Worm (Caenorhabditis elegans): Measurements from ENCODE around the gene M03F8.1.

Gene M03F8.1

ce11 chrV:5991490-5992069 lies 40.3 kb downstream of the M03F8.1 start:
- TF ChIP-seq nhr-11 (tag; optimal IDR thresholded peaks at IDR 0.05) (no peak), lin-35 (GFP tag; optimal IDR thresholded peaks at IDR 0.05) (peak in 1 of 2 experiments; percentile 29), pqm-1 (tag; optimal IDR thresholded peaks at IDR 0.05) (no peak), lin-15B (tag; optimal IDR thresholded peaks at IDR 0.05) (no peak), nhr-237 (tag; optimal IDR thresholded peaks at IDR 0.05) (no peak), sox-4 (tag; optimal IDR thresholded peaks at IDR 0.05) (no peak), nhr-19 (GFP tag; conservative IDR thresholded peaks at IDR 0.05) (no peak), zip-4 (GFP tag; optimal IDR thresholded peaks at IDR 0.05) (no peak), unc-62 (GFP tag; optimal IDR thresholded peaks at IDR 0.05) (no peak), egl-13 (tag; optimal IDR thresholded peaks at IDR 0.05) (peak; percentile 19), sptf-1 (tag; optimal IDR thresholded peaks at IDR 0.05) (no peak), fkh-8 (tag; optimal IDR thresholded peaks at IDR 0.05) (peak; percentile 87), nhr-12 (tag; optimal IDR thresholded peaks at IDR 0.05) (no peak), skn-1 (tag; optimal IDR thresholded peaks at IDR 0.05) (peak; percentile 0), hlh-4 (tag; optimal IDR thresholded peaks at IDR 0.05) (no peak), vab-15 (tag; optimal IDR thresholded peaks at IDR 0.05) (no peak), aly-2 (tag; optimal IDR thresholded peaks at IDR 0.05) (no peak), lsy-2 (tag; optimal IDR thresholded peaks at IDR 0.05) (peak; percentile 34 to 62), C04F5.9 (tag; optimal IDR thresholded peaks at IDR 0.05) (no peak), unc-30 (tag; optimal IDR thresholded peaks at IDR 0.05) (no peak), egl-27 (tag; optimal IDR thresholded peaks at IDR 0.05) (peak in 1 of 2 experiments; percentile 1), ceh-88 (GFP tag; IDR thresholded peaks at IDR 0.05) (no peak), C16A3.4 (tag; optimal IDR thresholded peaks at IDR 0.05) (no peak), dsc-1 (tag; optimal IDR thresholded peaks at IDR 0.05) (peak; percentile 52), Y116A8C.19 (tag; optimal IDR thresholded peaks at IDR 0.05; ENCODE audit: borderline replicate concordance) (no peak), zag-1 (tag; optimal IDR thresholded peaks at IDR 0.05) (no peak), nhr-71 (tag; optimal IDR thresholded peaks at IDR 0.05) (peak; percentile 67), snu-23 (GFP tag; optimal IDR thresholded peaks at IDR 0.05) (peak; percentile 59), unc-130 (tag; optimal IDR thresholded peaks at IDR 0.05) (peak; percentile 1), lin-39 (tag; optimal IDR thresholded peaks at IDR 0.05) (no peak), xbp-1 (tag; optimal IDR thresholded peaks at IDR 0.05) (peak; percentile 56), pax-3 (tag; optimal IDR thresholded peaks at IDR 0.05) (peak; percentile 10), fkh-4 (tag; optimal IDR thresholded peaks at IDR 0.05; ENCODE audit: borderline replicate concordance) (no peak), nhr-28 (tag; optimal IDR thresholded peaks at IDR 0.05) (no peak), dpl-1 (GFP tag; optimal IDR thresholded peaks at IDR 0.05) (peak in 2 of 3 experiments; percentile 20 to 47), mab-9 (GFP tag; IDR thresholded peaks at IDR 0.05) (no peak), F16B12.6 (tag; optimal IDR thresholded peaks at IDR 0.05) (no peak), aha-1 (tag; optimal IDR thresholded peaks at IDR 0.05) (no peak), mdl-1 (tag; optimal IDR thresholded peaks at IDR 0.05) (peak in 1 of 2 experiments; percentile 37), alr-1 (tag; optimal IDR thresholded peaks at IDR 0.05; ENCODE audit: borderline replicate concordance) (no peak), ces-1 (GFP tag; optimal IDR thresholded peaks at IDR 0.05) (no peak), ceh-8 (GFP tag; optimal IDR thresholded peaks at IDR 0.05) (peak; percentile 47), pag-3 (tag; optimal IDR thresholded peaks at IDR 0.05; ENCODE audit: borderline replicate concordance, insufficient read depth) (no peak), ama-1 (optimal IDR thresholded peaks at IDR 0.05) (no peak), tlp-1 (tag; optimal IDR thresholded peaks at IDR 0.05) (no peak), nhr-84 (tag; optimal IDR thresholded peaks at IDR 0.05) (no peak), hlh-17 (GFP tag; optimal IDR thresholded peaks at IDR 0.05; ENCODE audit: borderline replicate concordance) (no peak), swsn-7 (tag; optimal IDR thresholded peaks at IDR 0.05) (peak; percentile 57), ceh-63 (GFP tag; optimal IDR thresholded peaks at IDR 0.05) (no peak), fkh-10 (GFP tag; optimal IDR thresholded peaks at IDR 0.05) (peak; percentile 46), efl-1 (optimal IDR thresholded peaks at IDR 0.05) (peak; percentile 42 to 50), efl-1 (GFP tag; optimal IDR thresholded peaks at IDR 0.05 in 1 of 2) (peak; percentile 11 to 20), lir-3 (tag; optimal IDR thresholded peaks at IDR 0.05; ENCODE audit: poor library complexity) (no peak)

All from whole organism, L1 larva.